Fruit fly (Drosophila melanogaster) whole organism, wandering third instar larva: ENCODE measurements around the gene mats.

Source experiments
- CG32264 ChIP-seq: fragments of 200-800 bp; sonication (Bioruptor generic); optimal IDR thresholded peaks from 2 replicates; lab custom pipeline; 2016; ENCODE audit warnings: missing biosample characterization, missing genetic modification characterization
- CG9705 ChIP-seq: fragments of 200-800 bp; sonication (Bioruptor generic); optimal IDR thresholded peaks from 2 replicates; lab custom pipeline; 2018; ENCODE audit warnings: missing biosample characterization, mild to moderate bottlenecking, missing genetic modification characterization
- HLH106 ChIP-seq: fragments of 200-800 bp; optimal IDR thresholded peaks from 3 replicates; lab custom pipeline; 2019; ENCODE audit warnings: missing biosample characterization, mild to moderate bottlenecking, missing genetic modification characterization, moderate library complexity
- Hr83 ChIP-seq: fragments of 200-300 bp; sonication (Bioruptor generic); optimal IDR thresholded peaks from 2 replicates; lab custom pipeline; 2016; ENCODE audit warnings: missing biosample characterization, mild to moderate bottlenecking, missing genetic modification characterization, moderate library complexity; ENCODE audit not compliant: poor library complexity, severe bottlenecking
- Jra ChIP-seq: sonication (Bioruptor generic); optimal IDR thresholded peaks from 2 replicates; lab custom pipeline; 2016; ENCODE audit warnings: missing biosample characterization, missing genetic modification characterization
- OdsH ChIP-seq: fragments of 200-800 bp; sonication (Bioruptor generic); optimal IDR thresholded peaks from 2 replicates; lab custom pipeline; 2016; ENCODE audit warnings: missing biosample characterization, mild to moderate bottlenecking, missing genetic modification characterization
- Rel ChIP-seq, 2 experiments: fragments of 200-800 bp; sonication (Bioruptor generic) in 1 of 2; optimal IDR thresholded peaks; 2 replicates in 1 of 2; 3 replicates in 1 of 2; lab custom pipeline; 2016 to 2019; ENCODE audit warnings: mild to moderate bottlenecking in 2 of 2, missing biosample characterization in 2 of 2, missing genetic modification characterization in 2 of 2, moderate library complexity in 1 of 2
- Sp1 ChIP-seq: fragments of 200-800 bp; sonication (Bioruptor generic); optimal IDR thresholded peaks from 3 replicates; lab custom pipeline; 2019; ENCODE audit warnings: missing biosample characterization, mild to moderate bottlenecking, missing genetic modification characterization, moderate library complexity
- Vsx2 ChIP-seq: fragments of 200-300, 225-300 bp; sonication (Bioruptor generic); optimal IDR thresholded peaks from 2 replicates; lab custom pipeline; 2018; ENCODE audit warnings: missing biosample characterization, missing genetic modification characterization; ENCODE audit not compliant: partially characterized antibody
- br ChIP-seq: fragments of 200-800 bp; sonication (Bioruptor generic); optimal IDR thresholded peaks from 2 replicates; lab custom pipeline; 2016; ENCODE audit warnings: missing biosample characterization, missing genetic modification characterization
- brk ChIP-seq: fragments of 200-800 bp; sonication (Bioruptor generic); optimal IDR thresholded peaks from 2 replicates; lab custom pipeline; 2016; ENCODE audit warnings: missing biosample characterization, mild to moderate bottlenecking, missing genetic modification characterization
- dsf ChIP-seq: sonication (Bioruptor generic); optimal IDR thresholded peaks from 2 replicates; lab custom pipeline; 2016; ENCODE audit warnings: missing biosample characterization, missing genetic modification characterization, borderline replicate concordance
- foxo ChIP-seq, 2 experiments: fragments of 200-800 bp; sonication (Bioruptor generic); optimal IDR thresholded peaks; 2 replicates in 1 of 2; 3 replicates in 1 of 2; lab custom pipeline; 2016 to 2017; ENCODE audit warnings: missing biosample characterization in 2 of 2, missing genetic modification characterization in 2 of 2
- jim ChIP-seq: fragments of 175-275, 200-325 bp; sonication (Bioruptor generic); optimal IDR thresholded peaks from 2 replicates; lab custom pipeline; 2016; ENCODE audit warnings: missing biosample characterization, mild to moderate bottlenecking, missing genetic modification characterization
- sv ChIP-seq: fragments of 200-800 bp; sonication (Bioruptor generic); optimal IDR thresholded peaks from 3 replicates; lab custom pipeline; 2016; ENCODE audit warnings: missing biosample characterization, missing genetic modification characterization
- tai ChIP-seq: sonication (Bioruptor generic); optimal IDR thresholded peaks from 2 replicates; lab custom pipeline; 2016; ENCODE audit warnings: missing biosample characterization, missing genetic modification characterization

The mats gene

dm6 chr3R:22470064-22470463, 49.1 kb downstream of the mats start:
- no peak for TF ChIP-seq Rel (GFP tag; optimal IDR thresholded peaks at IDR 0.05; lab: Kevin White, UChicago)
- TF ChIP-seq Rel (tag; optimal IDR thresholded peaks at IDR 0.05; lab: Kevin White, UChicago), result no peak
- TF ChIP-seq Hr83 (GFP tag; lab: Kevin White, UChicago), result no peak
- no peak for TF ChIP-seq br (GFP tag; lab: Kevin White, UChicago)
- TF ChIP-seq Jra (GFP tag; lab: Kevin White, UChicago), result no peak
- no peak for TF ChIP-seq OdsH (GFP tag; lab: Kevin White, UChicago)
- no peak for TF ChIP-seq brk (GFP tag; lab: Kevin White, UChicago)
- TF ChIP-seq HLH106 (tag; lab: Kevin White, UChicago), result no peak
- TF ChIP-seq tai (GFP tag; lab: Kevin White, UChicago), result no peak
- TF ChIP-seq dsf, result no peak
- TF ChIP-seq CG32264 (GFP tag; lab: Kevin White, UChicago), result no peak
- no peak for TF ChIP-seq CG9705
- TF ChIP-seq foxo (GFP tag; optimal IDR thresholded peaks at IDR 0.05; lab: Kevin White, UChicago), result no peak
- TF ChIP-seq jim, result no peak
- TF ChIP-seq Sp1 (GFP tag; lab: Kevin White, UChicago), result no peak
- TF ChIP-seq Vsx2 (GFP tag; lab: Kevin White, UChicago), result no peak
- TF ChIP-seq sv (GFP tag; lab: Kevin White, UChicago), result no peak
